Fruit fly (Drosophila melanogaster) whole organism, embryonic: Measurements from ENCODE around the gene mRpL35.
A peak's percentile ranks its signal among the peaks of the same experiment; 100 is the strongest.

ENCODE experiments used
- Atf-2 ChIP-seq: fragments of 200-800 bp; sonication (Bioruptor generic); optimal IDR thresholded peaks from 2 replicates; lab custom pipeline; 2016; ENCODE audit warnings: missing biosample characterization, missing genetic modification characterization
- BEAF-32 ChIP-seq: fragments of 200-800 bp; sonication (Bioruptor generic); optimal IDR thresholded peaks from 3 replicates; lab custom pipeline; 2017; ENCODE audit warnings: missing biosample characterization, missing genetic modification characterization, mild to moderate bottlenecking, moderate library complexity, missing genetic modification reagents
- CG10267 ChIP-seq: fragments of 200-800 bp; sonication (Bioruptor generic); optimal IDR thresholded peaks from 2 replicates; lab custom pipeline; 2018; ENCODE audit warnings: missing biosample characterization, mild to moderate bottlenecking, missing genetic modification characterization, moderate library complexity
- CG10979 ChIP-seq: fragments of 200-800 bp; sonication (Bioruptor generic); optimal IDR thresholded peaks from 2 replicates; lab custom pipeline; 2018; ENCODE audit warnings: missing biosample characterization, mild to moderate bottlenecking, missing genetic modification characterization, moderate library complexity
- CG12104 ChIP-seq: fragments of 200-800 bp; sonication (Bioruptor generic); optimal IDR thresholded peaks from 3 replicates; lab custom pipeline; 2016; ENCODE audit warnings: missing biosample characterization, missing genetic modification characterization
- CG12219 ChIP-seq: fragments of 200-800 bp; sonication (Bioruptor generic); optimal IDR thresholded peaks from 3 replicates; lab custom pipeline; 2018; ENCODE audit warnings: missing biosample characterization, mild to moderate bottlenecking, missing genetic modification characterization
- CG13624 ChIP-seq: fragments of 200-800 bp; sonication (Bioruptor generic); optimal IDR thresholded peaks from 2 replicates; lab custom pipeline; 2016; ENCODE audit warnings: missing biosample characterization, missing genetic modification characterization
- CG15479 ChIP-seq: fragments of 200-800 bp; sonication (Bioruptor generic); optimal IDR thresholded peaks from 3 replicates; lab custom pipeline; 2019; ENCODE audit warnings: missing biosample characterization, mild to moderate bottlenecking, missing genetic modification characterization, moderate library complexity
- CG16863 ChIP-seq: fragments of 200-800 bp; sonication (Bioruptor generic); optimal IDR thresholded peaks from 3 replicates; lab custom pipeline; 2016; ENCODE audit warnings: missing biosample characterization, missing genetic modification characterization
- CG17568 ChIP-seq: fragments of 200-800 bp; sonication (Bioruptor generic); optimal IDR thresholded peaks from 2 replicates; lab custom pipeline; 2018; ENCODE audit warnings: missing biosample characterization, mild to moderate bottlenecking, missing genetic modification characterization, moderate library complexity
- CG17912 ChIP-seq: fragments of 200-800 bp; sonication (Bioruptor generic); optimal IDR thresholded peaks from 2 replicates; lab custom pipeline; 2018; ENCODE audit warnings: missing biosample characterization, mild to moderate bottlenecking, missing genetic modification characterization
- CG2129 ChIP-seq: fragments of 200-800 bp; sonication (Bioruptor generic); IDR thresholded peaks from 2 replicates; pipeline ENCODE4 v1.3.6; 2022; ENCODE audit warnings: missing biosample characterization, missing genetic modification characterization; ENCODE audit not compliant: partially characterized antibody
- CG34224 ChIP-seq: fragments of 200-800 bp; sonication (Bioruptor generic); IDR thresholded peaks from 3 replicates; pipeline ENCODE4 v1.3.6; 2022; ENCODE audit warnings: missing biosample characterization, missing genetic modification characterization; ENCODE audit not compliant: partially characterized antibody
- CG4404 ChIP-seq: fragments of 200-800 bp; sonication (Bioruptor generic); IDR thresholded peaks from 2 replicates; pipeline ENCODE4 v1.3.6; 2022; ENCODE audit warnings: missing biosample characterization, missing genetic modification characterization
- CG4730 ChIP-seq: fragments of 200-800 bp; sonication (Bioruptor generic); IDR thresholded peaks from 2 replicates; pipeline ENCODE4 v1.3.6; 2022; ENCODE audit warnings: missing biosample characterization, missing genetic modification characterization
- CG7556 ChIP-seq: fragments of 200-800 bp; sonication (Bioruptor generic); optimal IDR thresholded peaks from 2 replicates; lab custom pipeline; 2017; ENCODE audit warnings: missing biosample characterization, mild to moderate bottlenecking, missing genetic modification characterization
- CG7928 ChIP-seq: fragments of 200-800 bp; sonication (Bioruptor generic); optimal IDR thresholded peaks from 2 replicates; lab custom pipeline; 2017; ENCODE audit warnings: missing biosample characterization, mild to moderate bottlenecking, missing genetic modification characterization
- CG8290 ChIP-seq, 3 experiments: fragments of 200-800 bp; sonication (Bioruptor generic); optimal IDR thresholded peaks; 2 replicates each; lab custom pipeline; 2016 to 2019; ENCODE audit warnings: missing biosample characterization in 3 of 3, missing genetic modification characterization in 3 of 3, mild to moderate bottlenecking in 2 of 3, moderate library complexity in 1 of 3
- CG9797 ChIP-seq: fragments of 200-800 bp; sonication (Bioruptor generic); optimal IDR thresholded peaks from 3 replicates; lab custom pipeline; 2018; ENCODE audit warnings: missing biosample characterization, mild to moderate bottlenecking, missing genetic modification characterization
- Chrac-16 ChIP-seq: fragments of 200-800 bp; sonication (Bioruptor generic); optimal IDR thresholded peaks from 3 replicates; lab custom pipeline; 2016; ENCODE audit warnings: missing biosample characterization, missing genetic modification characterization
- CoRest ChIP-seq: fragments of 200-800 bp; sonication (Bioruptor generic); optimal IDR thresholded peaks from 3 replicates; lab custom pipeline; 2018; ENCODE audit warnings: missing biosample characterization, mild to moderate bottlenecking, missing genetic modification characterization, moderate library complexity
- D19A ChIP-seq: fragments of 200-800 bp; optimal IDR thresholded peaks from 3 replicates; lab custom pipeline; 2019; ENCODE audit warnings: missing biosample characterization, mild to moderate bottlenecking, missing genetic modification characterization, moderate library complexity
- Dad ChIP-seq: fragments of 200-800 bp; sonication (Bioruptor generic); optimal IDR thresholded peaks from 3 replicates; lab custom pipeline; 2016; ENCODE audit warnings: missing biosample characterization, missing genetic modification characterization
- Hand ChIP-seq: fragments of 200-800 bp; sonication (Bioruptor generic); optimal IDR thresholded peaks from 2 replicates; lab custom pipeline; 2017; ENCODE audit warnings: mild to moderate bottlenecking, missing biosample characterization, missing genetic modification reagents, missing genetic modification characterization
- Jarid2 ChIP-seq: fragments of 200-800 bp; sonication (Bioruptor generic); optimal IDR thresholded peaks from 3 replicates; lab custom pipeline; 2017; ENCODE audit warnings: mild to moderate bottlenecking, missing biosample characterization, missing genetic modification reagents, missing genetic modification characterization
- NFAT ChIP-seq: fragments of 200-800 bp; sonication (Bioruptor generic); IDR thresholded peaks from 2 replicates; pipeline ENCODE4 v1.3.6; 2022; ENCODE audit warnings: missing biosample characterization, missing genetic modification characterization
- Optix ChIP-seq: fragments of 200-800 bp; sonication (Bioruptor generic); IDR thresholded peaks from 3 replicates; pipeline ENCODE4 v1.3.6; 2022; ENCODE audit warnings: missing biosample characterization, missing genetic modification characterization
- Sry-δ ChIP-seq: fragments of 200-800 bp; sonication (Bioruptor generic); optimal IDR thresholded peaks from 2 replicates; lab custom pipeline; 2016; ENCODE audit warnings: missing biosample characterization, missing genetic modification characterization
- Xbp1 ChIP-seq: fragments of 200-800 bp; sonication (Bioruptor generic); optimal IDR thresholded peaks from 3 replicates; lab custom pipeline; 2016; ENCODE audit warnings: missing biosample characterization, mild to moderate bottlenecking, missing genetic modification characterization
- Xrp1 ChIP-seq: fragments of 200-800 bp; sonication (Bioruptor generic); IDR thresholded peaks from 2 replicates; pipeline ENCODE4 v1.3.6; 2022; ENCODE audit warnings: missing biosample characterization, missing genetic modification characterization
- az2 ChIP-seq: fragments of 200-800 bp; sonication (Bioruptor generic); optimal IDR thresholded peaks from 3 replicates; lab custom pipeline; 2016; ENCODE audit warnings: missing biosample characterization, missing genetic modification characterization
- croc ChIP-seq: fragments of 200-800 bp; sonication (Bioruptor generic); conservative IDR thresholded peaks from 3 replicates; pipeline ENCODE4 v1.3.6; 2022; ENCODE audit warnings: missing biosample characterization, missing genetic modification characterization
- dmrt11E ChIP-seq: fragments of 200-800 bp; sonication (Bioruptor generic); optimal IDR thresholded peaks from 3 replicates; lab custom pipeline; 2018; ENCODE audit warnings: missing biosample characterization, mild to moderate bottlenecking, missing genetic modification characterization, moderate library complexity
- exex ChIP-seq: fragments of 200-800 bp; sonication (Bioruptor generic); optimal IDR thresholded peaks from 4 replicates; lab custom pipeline; 2018; ENCODE audit warnings: missing biosample characterization, mild to moderate bottlenecking, missing genetic modification characterization, moderate library complexity
- fd102C ChIP-seq: fragments of 200-800 bp; sonication (Bioruptor generic); optimal IDR thresholded peaks from 2 replicates; lab custom pipeline; 2018; ENCODE audit warnings: missing biosample characterization, mild to moderate bottlenecking, missing genetic modification characterization, moderate library complexity
- fd96Cb ChIP-seq: fragments of 200-800 bp; sonication (Bioruptor generic); optimal IDR thresholded peaks from 2 replicates; lab custom pipeline; 2018; ENCODE audit warnings: missing biosample characterization, mild to moderate bottlenecking, missing genetic modification characterization, moderate library complexity
- fu2 ChIP-seq: fragments of 200-800 bp; sonication (Bioruptor generic); optimal IDR thresholded peaks from 2 replicates; lab custom pipeline; 2016; ENCODE audit warnings: missing biosample characterization, missing genetic modification characterization
- gcm2 ChIP-seq: fragments of 200-800 bp; sonication (Bioruptor generic); optimal IDR thresholded peaks from 2 replicates; lab custom pipeline; 2016; ENCODE audit warnings: missing biosample characterization, missing genetic modification characterization
- grn ChIP-seq: fragments of 200-800 bp; sonication (Bioruptor generic); optimal IDR thresholded peaks from 3 replicates; lab custom pipeline; 2017; ENCODE audit warnings: missing biosample characterization, missing genetic modification characterization
- hkb ChIP-seq, 2 experiments: fragments of 200-800 bp in 1 of 2; fragments of >200 bp in 1 of 2; sonication (Bioruptor generic) in 1 of 2; IDR thresholded peaks in 1 of 2; optimal IDR thresholded peaks in 1 of 2; 2 replicates each; pipeline versions ENCODE4 v1.3.6 to Lab custom; 2017 to 2022; ENCODE audit warnings: missing biosample characterization in 1 of 2, missing genetic modification characterization in 1 of 2
- lbe ChIP-seq: fragments of 200-800 bp; sonication (Bioruptor generic); optimal IDR thresholded peaks from 2 replicates; lab custom pipeline; 2016; ENCODE audit warnings: missing biosample characterization, mild to moderate bottlenecking, missing genetic modification characterization
- lmd ChIP-seq: fragments of 200-800 bp; sonication (Bioruptor generic); IDR thresholded peaks from 2 replicates; pipeline ENCODE4 v1.3.6; 2022; ENCODE audit warnings: missing biosample characterization, missing genetic modification characterization
- nerfin-1 ChIP-seq: fragments of 200-800 bp; sonication (Bioruptor generic); optimal IDR thresholded peaks from 3 replicates; lab custom pipeline; 2019; ENCODE audit warnings: missing biosample characterization, mild to moderate bottlenecking, missing genetic modification characterization, moderate library complexity
- oc ChIP-seq: fragments of 200-800 bp; sonication (Bioruptor generic); optimal IDR thresholded peaks from 2 replicates; lab custom pipeline; 2018; ENCODE audit warnings: missing biosample characterization, mild to moderate bottlenecking, missing genetic modification characterization, moderate library complexity
- pfk ChIP-seq: fragments of 200-800 bp; sonication (Bioruptor generic); optimal IDR thresholded peaks from 2 replicates; lab custom pipeline; 2018; ENCODE audit warnings: missing biosample characterization, mild to moderate bottlenecking, missing genetic modification characterization, moderate library complexity
- sc ChIP-seq, 3 experiments: fragments of >200 bp in 2 of 3; fragments of 200-800 bp in 1 of 3; sonication (Bioruptor generic) in 1 of 3; optimal IDR thresholded peaks; 2 replicates in 2 of 3; 3 replicates in 1 of 3; lab custom pipeline; 2017; ENCODE audit warnings: mild to moderate bottlenecking in 1 of 3, missing biosample characterization in 1 of 3, missing genetic modification characterization in 1 of 3, missing genetic modification reagents in 1 of 3
- stwl ChIP-seq: fragments of 200-800 bp; sonication (Bioruptor generic); optimal IDR thresholded peaks from 3 replicates; lab custom pipeline; 2018; ENCODE audit warnings: missing biosample characterization, mild to moderate bottlenecking, missing genetic modification characterization, moderate library complexity

mRpL35 gene

DNA sequence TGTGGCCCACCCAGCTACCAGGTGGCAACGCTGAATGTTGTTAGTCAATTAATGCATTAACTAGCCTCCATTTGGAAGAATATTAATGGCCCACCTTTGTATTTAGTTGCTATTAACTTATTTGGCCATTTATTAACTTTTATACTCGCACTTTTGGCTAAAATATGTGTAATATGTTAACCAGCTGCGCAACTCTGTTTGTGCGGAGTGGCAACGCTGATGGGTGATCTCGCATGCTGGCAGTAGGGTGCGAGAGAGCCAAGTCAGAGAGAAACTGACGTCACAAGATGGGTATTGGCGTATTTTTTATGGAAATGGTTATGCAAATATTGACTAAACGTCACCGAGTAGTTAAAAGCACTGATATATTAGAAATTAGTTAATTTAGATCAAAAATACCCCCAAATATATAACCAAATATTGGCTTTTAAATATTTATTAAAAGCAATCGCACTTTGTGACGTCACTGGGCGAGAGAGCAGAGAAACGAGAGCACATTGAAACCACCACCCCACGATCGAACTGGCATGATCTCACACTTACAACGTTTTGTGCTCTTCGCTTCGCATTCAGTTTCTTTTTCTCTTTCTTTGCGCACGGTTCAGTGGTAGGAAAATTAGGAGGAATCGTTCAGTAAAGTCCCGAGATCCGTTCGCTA lies 18.4 kb downstream of the mRpL35 start, which contains the start of gene how (continued):
- TF ChIP-seq Sry-δ (GFP tag; lab: Kevin White, UChicago) (peak; percentile 34), CG9797 (GFP tag; lab: Kevin White, UChicago) (peak; percentile 18), Xrp1 (GFP tag; lab: Robert Waterston, UW) (no peak), CG13624 (peak; percentile 22), CG10979 (peak; percentile 14), CG15479 (GFP tag; lab: Kevin White, UChicago) (peak; percentile 74), Atf-2 (GFP tag; lab: Kevin White, UChicago) (peak; percentile 19), CG12104 (no peak), exex (tag; lab: Kevin White, UChicago) (peak; percentile 18), CG17912 (GFP tag; lab: Kevin White, UChicago) (no peak), sc (optimal IDR thresholded peaks at IDR 0.05; lab: Kevin White, UChicago) (no peak), sc (GFP tag; optimal IDR thresholded peaks at IDR 0.05; lab: Kevin White, UChicago) (no peak), pfk (GFP tag; lab: Kevin White, UChicago) (no peak), Jarid2 (GFP tag; lab: Kevin White, UChicago) (peak; percentile 93), CG12219 (GFP tag; lab: Kevin White, UChicago) (peak; percentile 17), fd96Cb (no peak), CG10267 (tag; lab: Kevin White, UChicago) (peak; percentile 40), CG2129 (GFP tag; lab: Robert Waterston, UW) (no peak), nerfin-1 (tag; lab: Kevin White, UChicago) (no peak), CG7556 (peak; percentile 2), Dad (no peak), lmd (0 out of 2 replicates have a peak, but pooled peaks have one; percentile 22), CG16863 (no peak), CG7928 (GFP tag; lab: Kevin White, UChicago) (no peak), NFAT (GFP tag; lab: Robert Waterston, UW) (no peak), BEAF-32 (GFP tag; lab: Kevin White, UChicago) (peak; percentile 40), Xbp1 (GFP tag; lab: Kevin White, UChicago) (peak; percentile 27), stwl (tag; lab: Kevin White, UChicago) (peak; percentile 45), CoRest (tag; lab: Kevin White, UChicago) (peak; percentile 56), CG4404 (GFP tag; lab: Robert Waterston, UW) (no peak), CG8290 (GFP tag; optimal IDR thresholded peaks at IDR 0.05; lab: Kevin White, UChicago) (peak; percentile 47), CG8290 (tag; optimal IDR thresholded peaks at IDR 0.05; lab: Kevin White, UChicago) (peak in 1 of 2 experiments; percentile 48), Chrac-16 (peak; percentile 8), Optix (GFP tag; lab: Robert Waterston, UW) (no peak), dmrt11E (tag; lab: Kevin White, UChicago) (peak; percentile 13), az2 (GFP tag; lab: Kevin White, UChicago) (peak; percentile 12), CG17568 (GFP tag; lab: Kevin White, UChicago) (no peak), croc (GFP tag; lab: Robert Waterston, UW) (no peak), grn (no peak), Hand (GFP tag; lab: Kevin White, UChicago) (peak; percentile 24), CG34224 (GFP tag; lab: Robert Waterston, UW) (peak; percentile 48; the same call in 1 of the 3 replicates), hkb (optimal IDR thresholded peaks at IDR 0.05; lab: Kevin White, UChicago) (no peak), hkb (GFP tag; IDR thresholded peaks at IDR 0.05; lab: Robert Waterston, UW) (no peak), gcm2 (GFP tag; lab: Kevin White, UChicago) (no peak), fd102C (GFP tag; lab: Kevin White, UChicago) (no peak), fu2 (peak; percentile 3), D19A (tag; lab: Kevin White, UChicago) (no peak), oc (tag; lab: Kevin White, UChicago) (peak; percentile 21), CG4730 (GFP tag; lab: Robert Waterston, UW) (no peak), lbe (GFP tag; lab: Kevin White, UChicago) (peak; percentile 3)
